Worm (Caenorhabditis elegans) whole organism, L4 larva: Measurements from ENCODE around the gene nrfl-1.
A peak's percentile ranks its signal among the peaks of the same experiment; 100 is the strongest.

Experiments used
- F10B5.3 ChIP-seq: sonication (generic microtip); optimal IDR thresholded peaks from 2 replicates; lab custom pipeline; 2016; ENCODE audit warnings: mild to moderate bottlenecking, missing genetic modification characterization, missing compliant biosample characterization
- F26F4.8 ChIP-seq: fragments of 200-800 bp; sonication (Bioruptor generic); conservative IDR thresholded peaks from 2 replicates; pipeline ENCODE4 v1.3.6; 2022; ENCODE audit warnings: missing genetic modification characterization, missing compliant biosample characterization
- Y48G9A.11 ChIP-seq: fragments of 200-800 bp; sonication (Bioruptor generic); IDR thresholded peaks from 2 replicates; pipeline ENCODE4 v1.3.6; 2022; ENCODE audit warnings: missing genetic modification reagents, missing genetic modification characterization, missing compliant biosample characterization
- Y5F2A.4 ChIP-seq: fragments of 200-800 bp; sonication (Bioruptor generic); optimal IDR thresholded peaks from 2 replicates; lab custom pipeline; 2018; ENCODE audit warnings: mild to moderate bottlenecking, missing genetic modification characterization, missing compliant biosample characterization
- ZK337.2 ChIP-seq: fragments of 200-800 bp; sonication (Bioruptor generic); IDR thresholded peaks from 2 replicates; pipeline ENCODE4 v1.3.6; 2022; ENCODE audit warnings: missing genetic modification reagents, missing genetic modification characterization, missing compliant biosample characterization
- aly-2 ChIP-seq: sonication (generic microtip); optimal IDR thresholded peaks from 2 replicates; lab custom pipeline; 2018; ENCODE audit warnings: missing biosample characterization, missing genetic modification characterization
- arid-1 ChIP-seq: fragments of 200-800 bp; sonication (Bioruptor generic); conservative IDR thresholded peaks from 2 replicates; pipeline ENCODE4 v1.3.6; 2022; ENCODE audit warnings: missing genetic modification reagents, missing genetic modification characterization, missing compliant biosample characterization
- ceh-32 ChIP-seq: sonication (generic microtip); optimal IDR thresholded peaks from 2 replicates; lab custom pipeline; 2016; ENCODE audit warnings: mild to moderate bottlenecking, missing genetic modification characterization, missing compliant biosample characterization; ENCODE audit not compliant: poor library complexity
- cey-2 ChIP-seq: sonication (generic microtip); optimal IDR thresholded peaks from 3 replicates; lab custom pipeline; 2017; ENCODE audit warnings: missing genetic modification characterization, mild to moderate bottlenecking, missing compliant biosample characterization, antibody characterized with exemption, borderline replicate concordance; ENCODE audit not compliant: insufficient read depth
- daf-16 ChIP-seq, 3 experiments: sonication (generic microtip); optimal IDR thresholded peaks; 2 replicates each; lab custom pipeline; 2016 to 2017; ENCODE audit warnings: missing genetic modification characterization in 3 of 3, missing genetic modification reagents in 3 of 3, mild to moderate bottlenecking in 2 of 3, missing compliant biosample characterization in 2 of 3, missing biosample characterization in 1 of 3, moderate library complexity in 1 of 3
- daf-19 ChIP-seq: fragments of 200-800 bp; sonication (Bioruptor generic); conservative IDR thresholded peaks from 2 replicates; pipeline ENCODE4 v1.3.6; 2022; ENCODE audit warnings: missing genetic modification characterization, missing compliant biosample characterization
- dmd-6 ChIP-seq: fragments of 200-800 bp; sonication (Bioruptor generic); IDR thresholded peaks from 2 replicates; pipeline ENCODE4 v1.3.6; 2022; ENCODE audit warnings: missing genetic modification reagents, missing genetic modification characterization, missing compliant biosample characterization
- dmd-8 ChIP-seq: fragments of 200-800 bp; sonication (Bioruptor generic); IDR thresholded peaks from 2 replicates; pipeline ENCODE4 v1.3.6; 2022; ENCODE audit warnings: missing genetic modification characterization, missing compliant biosample characterization
- dpl-1 ChIP-seq: fragments of 150-350 bp; optimal IDR thresholded peaks from 2 replicates; lab custom pipeline; 2014; ENCODE audit warnings: missing biosample characterization, missing genetic modification reagents, missing genetic modification characterization
- dve-1 ChIP-seq: sonication (generic microtip); optimal IDR thresholded peaks from 2 replicates; lab custom pipeline; 2017; ENCODE audit warnings: antibody characterized with exemption, mild to moderate bottlenecking, missing genetic modification characterization, missing compliant biosample characterization; ENCODE audit not compliant: insufficient read depth
- egl-43 ChIP-seq: fragments of 200-800 bp; sonication (Bioruptor generic); IDR thresholded peaks from 2 replicates; pipeline ENCODE4 v1.3.6; 2022; ENCODE audit warnings: missing genetic modification reagents, missing genetic modification characterization, missing compliant biosample characterization
- fkh-10 ChIP-seq: fragments of 150-350 bp; optimal IDR thresholded peaks from 2 replicates; lab custom pipeline; 2014; ENCODE audit warnings: missing biosample characterization, missing genetic modification reagents, missing genetic modification characterization
- fos-1 ChIP-seq: fragments of 150-350 bp; optimal IDR thresholded peaks from 2 replicates; lab custom pipeline; 2014; ENCODE audit warnings: missing biosample characterization, missing genetic modification characterization
- hif-1 ChIP-seq, 2 experiments: sonication (generic microtip); optimal IDR thresholded peaks; 2 replicates each; lab custom pipeline; 2016 to 2017; ENCODE audit warnings: missing compliant biosample characterization in 2 of 2, missing genetic modification characterization in 2 of 2, missing genetic modification reagents in 2 of 2, missing genotype in 2 of 2, mild to moderate bottlenecking in 1 of 2
- hlh-30 ChIP-seq: sonication (generic microtip); optimal IDR thresholded peaks from 2 replicates; lab custom pipeline; 2017; ENCODE audit warnings: antibody characterized with exemption, mild to moderate bottlenecking, missing genetic modification characterization, missing compliant biosample characterization; ENCODE audit not compliant: insufficient read depth
- hmg-1.1 ChIP-seq: fragments of 200-800 bp; sonication (Bioruptor generic); IDR thresholded peaks from 2 replicates; pipeline ENCODE4 v1.3.6; 2022; ENCODE audit warnings: missing genetic modification reagents, missing genetic modification characterization, missing compliant biosample characterization
- jun-1 ChIP-seq: fragments of 150-350 bp; optimal IDR thresholded peaks from 2 replicates; lab custom pipeline; 2014; ENCODE audit warnings: missing biosample characterization, missing genetic modification reagents, missing genetic modification characterization
- lim-7 ChIP-seq: fragments of 200-800 bp; sonication (Bioruptor generic); IDR thresholded peaks from 2 replicates; pipeline ENCODE4 v1.3.6; 2022; ENCODE audit warnings: missing genetic modification characterization, missing compliant biosample characterization
- lin-1 ChIP-seq: fragments of 200-800 bp; sonication (Bioruptor generic); IDR thresholded peaks from 2 replicates; pipeline ENCODE4 v1.3.6; 2022; ENCODE audit warnings: missing genetic modification reagents, missing genetic modification characterization, missing compliant biosample characterization
- lin-13 ChIP-seq: fragments of 150-350 bp; optimal IDR thresholded peaks from 2 replicates; lab custom pipeline; 2014; ENCODE audit warnings: missing biosample characterization, missing genetic modification reagents, missing genetic modification characterization
- lin-29 ChIP-seq: fragments of 200-800 bp; sonication (Bioruptor generic); IDR thresholded peaks from 2 replicates; pipeline ENCODE4 v1.3.6; 2022; ENCODE audit warnings: missing genetic modification reagents, missing genetic modification characterization, missing compliant biosample characterization
- lin-39 ChIP-seq: fragments of 150-350 bp; optimal IDR thresholded peaks from 2 replicates; lab custom pipeline; 2014; ENCODE audit warnings: missing biosample characterization, missing genetic modification reagents, missing genetic modification characterization
- madf-5 ChIP-seq, 2 experiments: fragments of 200-800 bp; sonication (Bioruptor generic); IDR thresholded peaks; 2 replicates each; pipeline ENCODE4 v1.3.6; 2022; ENCODE audit warnings: missing compliant biosample characterization in 2 of 2, missing genetic modification characterization in 2 of 2
- madf-9 ChIP-seq: fragments of 200-800 bp; sonication (Bioruptor generic); conservative IDR thresholded peaks from 2 replicates; pipeline ENCODE4 v1.3.6; 2022; ENCODE audit warnings: missing genetic modification reagents, missing genetic modification characterization, missing compliant biosample characterization
- mdl-1 ChIP-seq, 2 experiments: fragments of 150-350 bp in 1 of 2; sonication (generic microtip) in 1 of 2; optimal IDR thresholded peaks; 2 replicates each; lab custom pipeline; 2014 to 2017; ENCODE audit warnings: missing biosample characterization in 2 of 2, missing genetic modification characterization in 2 of 2
- mdt-29 ChIP-seq: fragments of 200-800 bp; sonication (Bioruptor generic); IDR thresholded peaks from 2 replicates; pipeline ENCODE4 v1.3.6; 2022; ENCODE audit warnings: missing genetic modification reagents, missing genetic modification characterization, missing compliant biosample characterization
- mep-1 ChIP-seq: fragments of 150-350 bp; sonication (generic microtip); optimal IDR thresholded peaks from 3 replicates; lab custom pipeline; 2014; ENCODE audit warnings: missing biosample characterization, missing genetic modification characterization
- mxl-2 ChIP-seq: fragments of 200-800 bp; sonication (Bioruptor generic); conservative IDR thresholded peaks from 2 replicates; pipeline ENCODE4 v1.3.6; 2022; ENCODE audit warnings: missing genetic modification reagents, missing genetic modification characterization, missing compliant biosample characterization
- mxl-3 ChIP-seq: fragments of 200-800 bp; sonication (Bioruptor generic); optimal IDR thresholded peaks from 2 replicates; lab custom pipeline; 2018; ENCODE audit warnings: mild to moderate bottlenecking, missing genetic modification characterization, missing compliant biosample characterization
- nhr-10 ChIP-seq: fragments of 150-350 bp; optimal IDR thresholded peaks from 2 replicates; lab custom pipeline; 2014; ENCODE audit warnings: missing biosample characterization, missing genetic modification characterization
- nhr-102 ChIP-seq: sonication (generic microtip); optimal IDR thresholded peaks from 2 replicates; lab custom pipeline; 2016; ENCODE audit warnings: mild to moderate bottlenecking, missing genetic modification characterization, moderate library complexity, missing compliant biosample characterization
- nhr-11 ChIP-seq: fragments of 150-350 bp; optimal IDR thresholded peaks from 2 replicates; lab custom pipeline; 2014; ENCODE audit warnings: missing biosample characterization, missing genetic modification characterization
- nhr-111 ChIP-seq: fragments of 200-800 bp; sonication (Bioruptor generic); optimal IDR thresholded peaks from 2 replicates; lab custom pipeline; 2018; ENCODE audit warnings: mild to moderate bottlenecking, missing genetic modification characterization, missing compliant biosample characterization
- nhr-28 ChIP-seq: fragments of 150-350 bp; optimal IDR thresholded peaks from 2 replicates; lab custom pipeline; 2014; ENCODE audit warnings: missing biosample characterization, missing genetic modification characterization
- nhr-42 ChIP-seq: fragments of 200-800 bp; sonication (Bioruptor generic); IDR thresholded peaks from 2 replicates; pipeline ENCODE4 v1.3.6; 2022; ENCODE audit warnings: missing genetic modification characterization, missing compliant biosample characterization
- nhr-6 ChIP-seq: fragments of 150-350 bp; optimal IDR thresholded peaks from 2 replicates; lab custom pipeline; 2014; ENCODE audit warnings: missing biosample characterization, missing genetic modification characterization
- pha-4 ChIP-seq, 2 experiments: fragments of 150-350 bp in 1 of 2; fragments of 200-800 bp in 1 of 2; sonication (Bioruptor generic) in 1 of 2; IDR thresholded peaks in 1 of 2; optimal IDR thresholded peaks in 1 of 2; 2 replicates each; pipeline versions ENCODE4 v1.3.6 to Lab custom; 2014 to 2022; ENCODE audit warnings: missing genetic modification characterization in 2 of 2, missing genetic modification reagents in 2 of 2, missing biosample characterization in 1 of 2, missing compliant biosample characterization in 1 of 2
- php-3 ChIP-seq: fragments of 200-800 bp; sonication (Bioruptor generic); IDR thresholded peaks from 2 replicates; pipeline ENCODE4 v1.3.6; 2022; ENCODE audit warnings: missing genetic modification reagents, missing genetic modification characterization, missing compliant biosample characterization
- pqm-1 ChIP-seq: sonication (generic microtip); optimal IDR thresholded peaks from 2 replicates; lab custom pipeline; 2017; ENCODE audit warnings: missing biosample characterization, missing genetic modification characterization
- saeg-2 ChIP-seq: fragments of 200-800 bp; sonication (Bioruptor generic); IDR thresholded peaks from 2 replicates; pipeline ENCODE4 v1.3.6; 2022; ENCODE audit warnings: missing genetic modification reagents, missing genetic modification characterization, missing compliant biosample characterization
- spr-3 ChIP-seq: fragments of 200-800 bp; sonication (Bioruptor generic); optimal IDR thresholded peaks from 2 replicates; lab custom pipeline; 2018; ENCODE audit warnings: mild to moderate bottlenecking, missing genetic modification characterization, missing compliant biosample characterization
- tag-97 ChIP-seq: fragments of 200-800 bp; sonication (Bioruptor generic); IDR thresholded peaks from 2 replicates; pipeline ENCODE4 v1.3.6; 2022; ENCODE audit warnings: missing genetic modification characterization, missing compliant biosample characterization
- vab-7 ChIP-seq: fragments of 200-800 bp; sonication (Bioruptor generic); IDR thresholded peaks from 2 replicates; pipeline ENCODE4 v1.3.6; 2022; ENCODE audit warnings: missing genetic modification reagents, missing genetic modification characterization, missing compliant biosample characterization
- zag-1 ChIP-seq: fragments of 150-350 bp; optimal IDR thresholded peaks from 2 replicates; lab custom pipeline; 2014; ENCODE audit warnings: missing biosample characterization, missing genetic modification characterization
- zip-11 ChIP-seq: fragments of 200-800 bp; sonication (Bioruptor generic); IDR thresholded peaks from 2 replicates; pipeline ENCODE4 v1.3.6; 2022; ENCODE audit warnings: missing genetic modification characterization, missing compliant biosample characterization

The nrfl-1 gene

ce11 chrIV:9112019-9112418 lies 6.9 kb upstream of the nrfl-1 start:
- TF ChIP-seq fos-1, result no peak
- TF ChIP-seq mdl-1 (tag; optimal IDR thresholded peaks at IDR 0.05; lab: Kevin White, UChicago), result no peak
- TF ChIP-seq dmd-6, result peak; percentile 70
- TF ChIP-seq mdt-29 (GFP tag; lab: Robert Waterston, UW), result no peak
- peak; percentile 80 for TF ChIP-seq nhr-28 (tag; lab: Kevin White, UChicago)
- no peak for TF ChIP-seq lin-1 (GFP tag; lab: Robert Waterston, UW)
- no peak for TF ChIP-seq jun-1 (tag; lab: Kevin White, UChicago)
- TF ChIP-seq lin-13 (GFP tag; lab: Kevin White, UChicago), result no peak
- peak; percentile 57 for TF ChIP-seq dve-1 (tag; lab: Kevin White, UChicago)
- no peak for TF ChIP-seq spr-3 (GFP tag; lab: Kevin White, UChicago)
- TF ChIP-seq pha-4 (GFP tag; IDR thresholded peaks at IDR 0.05; lab: Robert Waterston, UW), result no peak
- no peak for TF ChIP-seq pha-4 (tag; optimal IDR thresholded peaks at IDR 0.05; lab: Kevin White, UChicago)
- no peak for TF ChIP-seq zip-11
- TF ChIP-seq ceh-32 (tag; lab: Kevin White, UChicago), result no peak
- peak; percentile 91 for TF ChIP-seq pqm-1
- TF ChIP-seq madf-9 (GFP tag; lab: Robert Waterston, UW), result no peak
- TF ChIP-seq aly-2 (tag; lab: Kevin White, UChicago), result no peak
- TF ChIP-seq fkh-10 (GFP tag; lab: Kevin White, UChicago), result no peak
- no peak for TF ChIP-seq saeg-2 (GFP tag; lab: Robert Waterston, UW)
- TF ChIP-seq mxl-3, result peak; percentile 68
- TF ChIP-seq arid-1 (GFP tag; lab: Robert Waterston, UW), result no peak
- no peak for TF ChIP-seq dmd-8
- TF ChIP-seq F10B5.3 (tag; lab: Kevin White, UChicago), result no peak
- TF ChIP-seq daf-19 (GFP tag; lab: Robert Waterston, UW), result no peak
- no peak for TF ChIP-seq mxl-2
- TF ChIP-seq lim-7 (GFP tag; lab: Robert Waterston, UW), result no peak
- TF ChIP-seq Y5F2A.4, result no peak
- TF ChIP-seq nhr-6, result no peak
- TF ChIP-seq Y48G9A.11, result no peak
- no peak for TF ChIP-seq nhr-42 (GFP tag; lab: Robert Waterston, UW)
- TF ChIP-seq nhr-11 (tag; lab: Kevin White, UChicago), result no peak
- TF ChIP-seq daf-16 (GFP tag; optimal IDR thresholded peaks at IDR 0.05; lab: Kevin White, UChicago), result no peak
- TF ChIP-seq daf-16 (tag; optimal IDR thresholded peaks at IDR 0.05; lab: Kevin White, UChicago), result peak; percentile 52
- TF ChIP-seq madf-5 (GFP tag; IDR thresholded peaks at IDR 0.05; lab: Robert Waterston, UW), result no peak
- peak; percentile 18 for TF ChIP-seq hlh-30 (tag; lab: Kevin White, UChicago)
- no peak for TF ChIP-seq php-3
- TF ChIP-seq nhr-102 (tag; lab: Kevin White, UChicago), result no peak
- no peak for TF ChIP-seq tag-97 (GFP tag; lab: Robert Waterston, UW)
- TF ChIP-seq cey-2 (tag; lab: Kevin White, UChicago), result peak; percentile 64
- no peak for TF ChIP-seq nhr-10
- no peak for TF ChIP-seq hif-1 (tag; optimal IDR thresholded peaks at IDR 0.05; lab: Kevin White, UChicago)
- TF ChIP-seq hmg-1.1, result no peak
- TF ChIP-seq F26F4.8, result no peak
- TF ChIP-seq lin-29 (GFP tag; lab: Robert Waterston, UW), result no peak
- no peak for TF ChIP-seq egl-43 (GFP tag; lab: Robert Waterston, UW)
- peak; percentile 15 for TF ChIP-seq dpl-1 (GFP tag; lab: Kevin White, UChicago)
- TF ChIP-seq vab-7 (GFP tag; lab: Robert Waterston, UW), result no peak
- TF ChIP-seq ZK337.2 (GFP tag; lab: Robert Waterston, UW), result no peak
- TF ChIP-seq lin-39 (tag; lab: Kevin White, UChicago), result no peak
- no peak for TF ChIP-seq mep-1 (tag; lab: Kevin White, UChicago)
- TF ChIP-seq nhr-111, result no peak
- TF ChIP-seq zag-1, result no peak
